Worm (Caenorhabditis elegans) whole organism, young adult: Measurements from ENCODE around the gene nhr-66.
A peak's percentile ranks its signal among the peaks of the same experiment; 100 is the strongest.

Source experiments
- B0336.3 ChIP-seq: fragments of 200-800 bp; sonication (Bioruptor generic); IDR thresholded peaks from 2 replicates; pipeline ENCODE4 v1.3.6; 2022; ENCODE audit warnings: missing genetic modification characterization, missing compliant biosample characterization
- C06A6.2 ChIP-seq: fragments of 200-800 bp; sonication (Bioruptor generic); conservative IDR thresholded peaks from 2 replicates; pipeline ENCODE4 v1.3.6; 2022; ENCODE audit warnings: missing genetic modification characterization, missing compliant biosample characterization
- F23B12.7 ChIP-seq: sonication (generic microtip); optimal IDR thresholded peaks from 2 replicates; lab custom pipeline; 2017; ENCODE audit warnings: missing genetic modification characterization, mild to moderate bottlenecking, missing compliant biosample characterization, antibody characterized with exemption, moderate library complexity; ENCODE audit not compliant: insufficient read depth
- F49E8.2 ChIP-seq: sonication (generic microtip); optimal IDR thresholded peaks from 3 replicates; lab custom pipeline; 2017; ENCODE audit warnings: missing genetic modification characterization, mild to moderate bottlenecking, missing compliant biosample characterization, antibody characterized with exemption, moderate library complexity; ENCODE audit not compliant: insufficient read depth
- F52B5.7 ChIP-seq: sonication (generic microtip); optimal IDR thresholded peaks from 2 replicates; lab custom pipeline; 2016; ENCODE audit warnings: mild to moderate bottlenecking, missing genetic modification characterization, missing compliant biosample characterization
- Y53G8AR.9 ChIP-seq: fragments of 200-800 bp; sonication (Bioruptor generic); conservative IDR thresholded peaks from 2 replicates; pipeline ENCODE4 v1.3.6; 2022; ENCODE audit warnings: missing genetic modification reagents, missing genetic modification characterization, missing compliant biosample characterization
- Y56A3A.18 ChIP-seq: fragments of 200-800 bp; sonication (Bioruptor generic); IDR thresholded peaks from 2 replicates; pipeline ENCODE4 v1.3.6; 2022; ENCODE audit warnings: missing genetic modification reagents, missing genetic modification characterization, missing compliant biosample characterization
- Y79H2A.3 ChIP-seq: fragments of 200-800 bp; sonication (Bioruptor generic); conservative IDR thresholded peaks from 2 replicates; pipeline ENCODE4 v1.3.6; 2022; ENCODE audit warnings: missing genetic modification reagents, missing genetic modification characterization, missing compliant biosample characterization
- akir-1 ChIP-seq: fragments of 200-800 bp; sonication (Bioruptor generic); optimal IDR thresholded peaks from 2 replicates; lab custom pipeline; 2018; ENCODE audit warnings: mild to moderate bottlenecking, missing genetic modification characterization, moderate library complexity, missing compliant biosample characterization
- ama-1 ChIP-seq, 3 experiments: fragments of 150-350 bp in 1 of 3; sonication (generic microtip) in 2 of 3; optimal IDR thresholded peaks; 2 replicates each; lab custom pipeline; 2014 to 2018; ENCODE audit warnings: missing biosample characterization in 2 of 3, missing genetic modification characterization in 2 of 3, missing genetic modification reagents in 2 of 3
- athp-1 ChIP-seq: sonication (generic microtip); optimal IDR thresholded peaks from 2 replicates; lab custom pipeline; 2017; ENCODE audit warnings: mild to moderate bottlenecking, missing genetic modification characterization, missing compliant biosample characterization
- attf-5 ChIP-seq: fragments of 200-800 bp; sonication (Bioruptor generic); optimal IDR thresholded peaks from 2 replicates; lab custom pipeline; 2018; ENCODE audit warnings: mild to moderate bottlenecking, missing genetic modification characterization, missing compliant biosample characterization
- bed-1 ChIP-seq: fragments of 200-800 bp; sonication (Bioruptor generic); IDR thresholded peaks from 2 replicates; pipeline ENCODE4 v1.3.6; 2022; ENCODE audit warnings: missing genetic modification reagents, missing genetic modification characterization, missing compliant biosample characterization
- cebp-1 ChIP-seq, 2 experiments: fragments of 200-800 bp in 1 of 2; sonication (Bioruptor generic) in 1 of 2; sonication (generic microtip) in 1 of 2; IDR thresholded peaks in 1 of 2; optimal IDR thresholded peaks in 1 of 2; 2 replicates each; pipeline versions ENCODE4 v1.3.6 to Lab custom; 2017 to 2022; ENCODE audit warnings: missing compliant biosample characterization in 2 of 2, missing genetic modification characterization in 2 of 2, mild to moderate bottlenecking in 1 of 2, missing genetic modification reagents in 1 of 2, moderate library complexity in 1 of 2
- ceh-27 ChIP-seq: fragments of 200-800 bp; sonication (Bioruptor generic); optimal IDR thresholded peaks from 2 replicates; lab custom pipeline; 2018; ENCODE audit warnings: mild to moderate bottlenecking, missing genetic modification characterization, moderate library complexity, missing compliant biosample characterization
- ceh-79 ChIP-seq: sonication (generic microtip); optimal IDR thresholded peaks from 2 replicates; lab custom pipeline; 2017; ENCODE audit warnings: mild to moderate bottlenecking, missing genetic modification characterization, missing compliant biosample characterization
- egl-44 ChIP-seq: fragments of 200-800 bp; sonication (Bioruptor generic); IDR thresholded peaks from 2 replicates; pipeline ENCODE4 v1.3.6; 2022; ENCODE audit warnings: missing genetic modification reagents, missing genetic modification characterization, missing compliant biosample characterization
- gei-17 ChIP-seq: fragments of 200-800 bp; sonication (Bioruptor generic); optimal IDR thresholded peaks from 2 replicates; lab custom pipeline; 2018; ENCODE audit warnings: mild to moderate bottlenecking, missing genetic modification characterization, missing compliant biosample characterization
- him-1 ChIP-seq: sonication (generic microtip); optimal IDR thresholded peaks from 2 replicates; lab custom pipeline; 2016; ENCODE audit warnings: missing genotype, missing genetic modification reagents, missing genetic modification characterization, missing compliant biosample characterization
- hlh-12 ChIP-seq: sonication (generic microtip); optimal IDR thresholded peaks from 2 replicates; lab custom pipeline; 2016; ENCODE audit warnings: missing genetic modification characterization, missing compliant biosample characterization
- hmg-1.2 ChIP-seq: fragments of 200-800 bp; sonication (Bioruptor generic); IDR thresholded peaks from 2 replicates; pipeline ENCODE4 v1.3.6; 2022; ENCODE audit warnings: missing genetic modification reagents, missing genetic modification characterization, missing compliant biosample characterization
- hmg-20 ChIP-seq: fragments of 200-800 bp; sonication (Bioruptor generic); IDR thresholded peaks from 2 replicates; pipeline ENCODE4 v1.3.6; 2022; ENCODE audit warnings: missing genetic modification reagents, missing genetic modification characterization, missing compliant biosample characterization
- hrde-1 ChIP-seq: sonication (generic microtip); optimal IDR thresholded peaks from 2 replicates; lab custom pipeline; 2016; ENCODE audit warnings: missing genetic modification characterization, mild to moderate bottlenecking, missing compliant biosample characterization, moderate library complexity, missing genotype, missing genetic modification reagents, borderline replicate concordance
- hsf-1 ChIP-seq: fragments of 200-800 bp; sonication (Bioruptor generic); IDR thresholded peaks from 2 replicates; pipeline ENCODE4 v1.3.6; 2022; ENCODE audit warnings: missing genetic modification reagents, missing genetic modification characterization, missing compliant biosample characterization
- lin-26 ChIP-seq: fragments of 200-800 bp; sonication (Bioruptor generic); IDR thresholded peaks from 2 replicates; pipeline ENCODE4 v1.3.6; 2022; ENCODE audit warnings: missing genetic modification reagents, missing genetic modification characterization, missing compliant biosample characterization
- lin-40 ChIP-seq: sonication (generic microtip); optimal IDR thresholded peaks from 2 replicates; lab custom pipeline; 2016; ENCODE audit warnings: missing genetic modification characterization, mild to moderate bottlenecking, missing compliant biosample characterization, missing genotype, missing genetic modification reagents
- lsl-1 ChIP-seq: fragments of 200-800 bp; sonication (Bioruptor generic); optimal IDR thresholded peaks from 2 replicates; lab custom pipeline; 2018; ENCODE audit warnings: mild to moderate bottlenecking, missing genetic modification characterization, moderate library complexity, missing compliant biosample characterization
- madf-6 ChIP-seq: fragments of 200-800 bp; sonication (Bioruptor generic); IDR thresholded peaks from 2 replicates; pipeline ENCODE4 v1.3.6; 2022; ENCODE audit warnings: missing genetic modification reagents, missing genetic modification characterization, missing compliant biosample characterization
- nhr-80 ChIP-seq: sonication (generic microtip); optimal IDR thresholded peaks from 2 replicates; lab custom pipeline; 2016; ENCODE audit warnings: missing genetic modification characterization, missing compliant biosample characterization
- rpc-1 ChIP-seq, 2 experiments: fragments of 150-350 bp in 1 of 2; sonication (generic microtip) in 1 of 2; optimal IDR thresholded peaks; 2 replicates each; lab custom pipeline; 2014 to 2018; ENCODE audit warnings: missing biosample characterization in 1 of 2, missing genetic modification characterization in 1 of 2, missing genetic modification reagents in 1 of 2, missing genotype in 1 of 2
- sdz-38 ChIP-seq: sonication (generic microtip); optimal IDR thresholded peaks from 2 replicates; lab custom pipeline; 2016; ENCODE audit warnings: missing genotype, missing genetic modification characterization, missing compliant biosample characterization
- snpc-1.1 ChIP-seq: sonication (generic microtip); optimal IDR thresholded peaks from 2 replicates; lab custom pipeline; 2017; ENCODE audit warnings: missing genetic modification characterization, mild to moderate bottlenecking, missing compliant biosample characterization, antibody characterized with exemption, moderate library complexity, missing genotype, missing genetic modification reagents; ENCODE audit not compliant: insufficient read depth
- snpc-1.3 ChIP-seq: sonication (generic microtip); optimal IDR thresholded peaks from 2 replicates; lab custom pipeline; 2017; ENCODE audit warnings: missing genetic modification characterization, mild to moderate bottlenecking, missing compliant biosample characterization, antibody characterized with exemption, moderate library complexity, missing genotype, missing genetic modification reagents; ENCODE audit not compliant: insufficient read depth
- sptf-2 ChIP-seq: fragments of 200-800 bp; sonication (Bioruptor generic); optimal IDR thresholded peaks from 2 replicates; lab custom pipeline; 2018; ENCODE audit warnings: mild to moderate bottlenecking, missing genetic modification characterization, missing compliant biosample characterization
- tbp1 ChIP-seq: fragments of 200-800 bp; sonication (Bioruptor generic); optimal IDR thresholded peaks from 2 replicates; lab custom pipeline; 2018; ENCODE audit warnings: mild to moderate bottlenecking, missing genetic modification characterization, missing compliant biosample characterization
- tlf-1 ChIP-seq: fragments of 200-800 bp; sonication (Bioruptor generic); optimal IDR thresholded peaks from 2 replicates; lab custom pipeline; 2018; ENCODE audit warnings: mild to moderate bottlenecking, missing genetic modification characterization, missing compliant biosample characterization
- unc-130 ChIP-seq: sonication (generic microtip); optimal IDR thresholded peaks from 2 replicates; lab custom pipeline; 2016; ENCODE audit warnings: missing genetic modification reagents, missing genetic modification characterization, missing compliant biosample characterization
- unc-62 ChIP-seq: fragments of 150-350 bp; optimal IDR thresholded peaks from 2 replicates; lab custom pipeline; 2014; ENCODE audit warnings: missing biosample characterization, missing genetic modification reagents, missing genetic modification characterization
- xnd-1 ChIP-seq: sonication (generic microtip); optimal IDR thresholded peaks from 2 replicates; lab custom pipeline; 2016; ENCODE audit warnings: missing genotype, missing genetic modification reagents, missing genetic modification characterization, missing compliant biosample characterization
- zfh-2 ChIP-seq: fragments of 200-800 bp; sonication (Bioruptor generic); conservative IDR thresholded peaks from 2 replicates; pipeline ENCODE4 v1.3.6; 2022; ENCODE audit warnings: missing genetic modification reagents, missing genetic modification characterization, missing compliant biosample characterization
- zim-3 ChIP-seq: sonication (generic microtip); optimal IDR thresholded peaks from 2 replicates; lab custom pipeline; 2017; ENCODE audit warnings: mild to moderate bottlenecking, missing genetic modification characterization, moderate library complexity, missing compliant biosample characterization
- ztf-18 ChIP-seq: sonication (generic microtip); optimal IDR thresholded peaks from 2 replicates; lab custom pipeline; 2016; ENCODE audit warnings: missing genotype, mild to moderate bottlenecking, missing genetic modification characterization, missing compliant biosample characterization
- ztf-3 ChIP-seq: fragments of 200-800 bp; sonication (Bioruptor generic); optimal IDR thresholded peaks from 2 replicates; lab custom pipeline; 2018; ENCODE audit warnings: mild to moderate bottlenecking, missing genetic modification characterization, missing compliant biosample characterization

The nhr-66 gene

DNA sequence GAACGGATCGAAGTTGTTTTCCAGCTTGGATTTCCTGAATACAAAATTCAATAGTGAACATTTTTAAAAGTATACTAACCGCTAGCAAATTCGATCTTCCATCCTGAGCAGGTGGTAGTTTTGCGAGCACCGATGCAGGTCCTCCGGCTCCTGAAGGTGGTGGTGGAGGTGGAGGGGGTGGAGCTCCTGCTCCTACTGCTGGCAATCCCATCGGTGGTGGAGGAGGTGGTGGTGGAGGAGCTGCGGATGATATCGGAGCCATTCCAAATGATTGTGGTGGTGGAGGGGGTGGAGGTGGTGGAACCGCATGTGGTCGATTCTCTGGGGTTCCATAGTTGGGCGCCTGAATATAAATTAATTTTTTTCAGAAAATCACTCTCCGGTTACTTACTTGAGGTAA is 46.7 kb downstream of the nhr-66 start (continued):
- TF ChIP-seq C06A6.2 (GFP tag; lab: Robert Waterston, UW) (no peak), hmg-20 (GFP tag; lab: Robert Waterston, UW) (no peak), tbp1 (GFP tag; lab: Kevin White, UChicago) (no peak), zfh-2 (GFP tag; lab: Robert Waterston, UW) (peak; percentile 87), akir-1 (GFP tag; lab: Kevin White, UChicago) (no peak), unc-130 (GFP tag; lab: Kevin White, UChicago) (no peak), madf-6 (GFP tag; lab: Robert Waterston, UW) (no peak)

DNA sequence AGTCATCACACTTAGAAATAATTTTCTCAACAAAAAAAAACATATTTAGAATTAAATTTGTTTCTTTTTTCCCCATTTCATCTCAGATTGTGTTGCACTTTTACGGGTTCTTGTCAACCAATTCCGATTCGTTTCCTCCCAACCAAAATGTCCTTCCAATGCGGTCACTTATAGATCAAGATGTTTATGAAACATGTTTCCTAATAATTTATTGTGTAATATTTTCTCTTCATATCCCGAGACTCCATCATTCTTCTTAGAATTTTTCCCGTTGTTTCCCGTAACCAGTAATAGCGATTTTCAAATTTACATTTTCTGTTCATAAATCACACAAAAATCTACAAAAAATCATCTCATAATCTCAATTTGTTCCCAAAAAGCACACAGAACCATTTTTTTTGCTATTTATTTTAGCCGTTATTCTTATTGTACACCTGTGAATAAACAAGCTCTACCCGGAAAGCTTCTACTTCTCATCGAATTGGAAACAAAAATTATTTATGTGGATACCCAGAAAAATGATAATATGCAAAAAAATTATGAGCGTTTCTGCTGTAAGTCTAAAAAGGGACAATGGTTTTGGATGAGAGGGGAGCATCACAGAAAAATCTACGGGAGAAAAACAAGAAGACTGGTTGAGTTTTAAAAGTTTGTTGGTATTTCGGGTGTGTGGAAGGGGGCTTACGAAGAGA is 47.8 kb downstream of the nhr-66 start:
- TF ChIP-seq ceh-79 (tag; lab: Kevin White, UChicago) (peak; percentile 60), sptf-2 (no peak), ama-1 (optimal IDR thresholded peaks at IDR 0.05; lab: Kevin White, UChicago) (no peak), ama-1 (GFP tag; optimal IDR thresholded peaks at IDR 0.05; lab: Kevin White, UChicago) (peak in 1 of 2 experiments; percentile 74), Y79H2A.3 (GFP tag; lab: Robert Waterston, UW) (peak; percentile 32; the same call in 1 of the 2 replicates), attf-5 (peak; percentile 1), cebp-1 (GFP tag; IDR thresholded peaks at IDR 0.05; lab: Robert Waterston, UW) (no peak), cebp-1 (tag; optimal IDR thresholded peaks at IDR 0.05; lab: Kevin White, UChicago) (peak; percentile 21), hsf-1 (GFP tag; lab: Robert Waterston, UW) (peak; percentile 43), athp-1 (tag; lab: Kevin White, UChicago) (peak; percentile 31), snpc-1.3 (tag; lab: Kevin White, UChicago) (peak; percentile 9), F49E8.2 (tag; lab: Kevin White, UChicago) (peak; percentile 8), B0336.3 (GFP tag; lab: Robert Waterston, UW) (peak; percentile 73), Y53G8AR.9 (GFP tag; lab: Robert Waterston, UW) (0 out of 2 replicates have a peak, but pooled peaks have one; percentile 37), snpc-1.1 (tag; lab: Kevin White, UChicago) (no peak), xnd-1 (tag; lab: Kevin White, UChicago) (peak; percentile 8), him-1 (tag; lab: Kevin White, UChicago) (peak; percentile 100), hlh-12 (tag; lab: Kevin White, UChicago) (no peak), hmg-1.2 (peak; percentile 17; the same call in 1 of the 2 replicates), Y56A3A.18 (GFP tag; lab: Robert Waterston, UW) (0 out of 2 replicates have a peak, but pooled peaks have one; percentile 64), lin-40 (tag; lab: Kevin White, UChicago) (no peak), lsl-1 (peak; percentile 4), rpc-1 (optimal IDR thresholded peaks at IDR 0.05; lab: Kevin White, UChicago) (no peak), rpc-1 (tag; optimal IDR thresholded peaks at IDR 0.05; lab: Kevin White, UChicago) (no peak), gei-17 (GFP tag; lab: Kevin White, UChicago) (no peak), hrde-1 (tag; lab: Kevin White, UChicago) (peak; percentile 65), F23B12.7 (tag; lab: Kevin White, UChicago) (no peak), tlf-1 (peak; percentile 4)

DNA sequence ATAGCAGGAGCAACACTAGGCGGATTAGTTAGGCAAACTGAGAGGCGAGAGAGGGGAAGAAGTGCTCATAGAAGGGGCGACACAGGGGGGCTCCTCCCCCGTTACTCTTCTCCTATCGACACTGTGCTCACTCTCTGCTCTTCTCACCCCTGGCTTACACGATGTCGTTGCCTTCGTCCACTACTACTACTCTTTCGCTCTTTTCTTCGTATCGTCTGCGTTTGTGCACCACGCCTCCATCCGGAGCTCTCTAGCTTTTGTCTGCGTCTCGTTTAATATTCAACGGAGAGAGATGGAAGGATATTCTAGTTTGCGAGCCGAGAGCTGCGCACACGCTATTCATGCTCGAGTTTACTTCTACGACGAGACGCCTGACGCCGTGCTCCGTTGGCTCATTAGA is 53.1 kb downstream of the nhr-66 start:
- no peak; the same call in none of the 2 replicates for TF ChIP-seq zfh-2 (GFP tag; lab: Robert Waterston, UW)
- no peak for TF ChIP-seq F52B5.7 (tag; lab: Kevin White, UChicago)
- no peak for TF ChIP-seq zim-3 (tag; lab: Kevin White, UChicago)
- TF ChIP-seq lin-26, result no peak
- TF ChIP-seq ztf-3 (GFP tag; lab: Kevin White, UChicago), result no peak
- peak; percentile 42; the same call in 1 of the 2 replicates for TF ChIP-seq hmg-1.2
- no peak for TF ChIP-seq nhr-80
- no peak for TF ChIP-seq sdz-38 (tag; lab: Kevin White, UChicago)
- no peak for TF ChIP-seq unc-62 (GFP tag; lab: Kevin White, UChicago)
- no peak for TF ChIP-seq bed-1 (GFP tag; lab: Robert Waterston, UW)
- no peak for TF ChIP-seq ztf-18
- no peak for TF ChIP-seq sptf-2
- TF ChIP-seq ceh-27 (GFP tag; lab: Kevin White, UChicago), result no peak
- TF ChIP-seq egl-44 (GFP tag; lab: Robert Waterston, UW), result no peak
